Fruit fly (Drosophila melanogaster) Kc167 (cell line): Measurements from ENCODE around the gene CG6661.

Experiments
- Sin3A ChIP-seq: fragments of >200 bp; optimal IDR thresholded peaks from 2 replicates; lab custom pipeline; 2018; ENCODE audit warnings: missing external identifiers
- insv ChIP-seq: fragments of >200 bp; optimal IDR thresholded peaks from 3 replicates; lab custom pipeline; 2018; ENCODE audit warnings: missing external identifiers
- psq ChIP-seq: fragments of >200 bp; optimal IDR thresholded peaks from 2 replicates; lab custom pipeline; 2017; ENCODE audit warnings: missing external identifiers
- ttk ChIP-seq: sonication (Bioruptor generic); optimal IDR thresholded peaks from 2 replicates; lab custom pipeline; 2017; ENCODE audit warnings: missing external identifiers

dm6 chr3L:14036867-14037313 is 2.3 kb downstream of the CG6661 start, which contains the start of gene Hsp110:
- TF ChIP-seq insv (no peak), ttk (lab: Kevin White, UChicago) (no peak), Sin3A (lab: Kevin White, UChicago) (no peak), psq (lab: Kevin White, UChicago) (no peak)
